Worm (Caenorhabditis elegans): ENCODE measurements around the gene srh-55.

Gene srh-55

DNA sequence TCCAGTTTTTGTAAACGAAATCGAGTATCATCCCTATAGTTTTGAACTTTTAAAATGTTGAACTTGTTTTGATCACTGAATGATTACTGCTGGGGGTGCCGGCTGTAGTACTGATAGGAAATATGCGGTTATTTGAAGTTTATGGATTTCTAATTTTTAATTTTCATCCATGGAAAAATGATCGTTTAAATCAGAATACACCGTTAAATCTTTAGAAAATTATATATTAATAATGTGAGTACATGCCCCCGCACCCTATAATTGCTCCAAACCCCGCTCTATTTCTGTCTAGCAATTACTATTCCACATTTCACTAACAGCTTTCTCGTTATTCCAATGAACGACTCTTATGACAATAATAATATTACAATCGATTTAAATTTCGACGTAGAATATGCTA lies 46.4 kb downstream of the srh-55 start, which contains the start of gene Y75B12B.10:
Gene Y75B12B.10 (plus strand): TSS at position 301 of the 400 bp plus-strand sequence.
- TF ChIP-seq lin-39 (tag; optimal IDR thresholded peaks at IDR 0.05) (no peak), unc-55 (GFP tag; optimal IDR thresholded peaks at IDR 0.05) (no peak), blmp-1 (tag; optimal IDR thresholded peaks at IDR 0.05; ENCODE audit: insufficient read depth) (no peak), unc-39 (tag; optimal IDR thresholded peaks at IDR 0.05) (no peak), ZK546.5 (tag; optimal IDR thresholded peaks at IDR 0.05) (no peak), snpc-4 (tag; optimal IDR thresholded peaks at IDR 0.05) (no peak), elt-3 (tag; optimal IDR thresholded peaks at IDR 0.05) (no peak), nhr-77 (tag; optimal IDR thresholded peaks at IDR 0.05) (no peak), mdl-1 (tag; optimal IDR thresholded peaks at IDR 0.05) (no peak), unc-62 (GFP tag; optimal IDR thresholded peaks at IDR 0.05) (no peak), nhr-129 (tag; optimal IDR thresholded peaks at IDR 0.05) (no peak), dmd-4 (tag; optimal IDR thresholded peaks at IDR 0.05) (no peak), alr-1 (tag; optimal IDR thresholded peaks at IDR 0.05) (no peak), fos-1 (tag; optimal IDR thresholded peaks at IDR 0.05) (no peak), R02D3.7 (tag; optimal IDR thresholded peaks at IDR 0.05) (no peak), F13H6.1 (tag; optimal IDR thresholded peaks at IDR 0.05) (no peak), sma-9 (GFP tag; optimal IDR thresholded peaks at IDR 0.05) (no peak), sma-9 (tag; optimal IDR thresholded peaks at IDR 0.05) (no peak)

All from whole organism, L2 larva.